Fruit fly (Drosophila melanogaster) whole organism, prepupa: ENCODE data around the gene CG44869.

Experiments used
- CG11762 ChIP-seq: fragments of 200-800 bp; sonication (Bioruptor generic); optimal IDR thresholded peaks from 3 replicates; lab custom pipeline; 2016; ENCODE audit warnings: missing biosample characterization, missing genetic modification characterization; ENCODE audit not compliant: insufficient read depth
- CG8319 ChIP-seq: fragments of 200-800 bp; sonication (Bioruptor generic); optimal IDR thresholded peaks from 3 replicates; lab custom pipeline; 2016; ENCODE audit warnings: missing biosample characterization, missing genetic modification characterization
- salr ChIP-seq, 2 experiments: fragments of 200-800 bp; sonication (Bioruptor generic); optimal IDR thresholded peaks; 3 replicates each; lab custom pipeline; 2016 to 2018; ENCODE audit warnings: missing biosample characterization in 2 of 2, missing genetic modification characterization in 2 of 2, mild to moderate bottlenecking in 1 of 2
- spab ChIP-seq: fragments of 200-800 bp; sonication (Bioruptor generic); optimal IDR thresholded peaks from 2 replicates; lab custom pipeline; 2017; ENCODE audit warnings: missing biosample characterization, mild to moderate bottlenecking, missing genetic modification characterization, missing genetic modification reagents

DNA sequence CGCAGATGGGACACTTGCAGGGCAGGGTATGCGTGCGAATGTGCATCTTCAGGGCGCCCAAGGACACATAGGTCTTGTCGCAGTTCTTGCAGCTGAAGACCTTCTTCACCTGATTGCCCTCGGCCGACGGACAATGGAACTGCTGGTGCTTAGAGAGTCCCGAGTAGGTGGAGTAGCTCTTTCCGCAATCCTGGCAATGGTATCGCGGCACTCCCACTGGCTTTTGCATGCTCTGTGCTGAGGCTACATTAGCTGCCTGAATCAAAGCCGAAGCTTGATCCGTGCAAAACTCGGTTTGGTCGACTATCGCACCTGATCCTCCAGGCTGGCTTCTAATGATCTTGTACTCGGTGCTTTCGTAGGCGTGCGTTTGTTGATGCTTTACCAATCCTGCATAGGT is 6.0 kb upstream of the CG44869 start:
- TF ChIP-seq salr (GFP tag; optimal IDR thresholded peaks at IDR 0.05; lab: Kevin White, UChicago) (no peak), spab (GFP tag; lab: Kevin White, UChicago) (no peak), CG8319 (no peak), CG11762 (no peak)
